Worm (Caenorhabditis elegans): ENCODE data around the gene got-1.2.

DNA sequence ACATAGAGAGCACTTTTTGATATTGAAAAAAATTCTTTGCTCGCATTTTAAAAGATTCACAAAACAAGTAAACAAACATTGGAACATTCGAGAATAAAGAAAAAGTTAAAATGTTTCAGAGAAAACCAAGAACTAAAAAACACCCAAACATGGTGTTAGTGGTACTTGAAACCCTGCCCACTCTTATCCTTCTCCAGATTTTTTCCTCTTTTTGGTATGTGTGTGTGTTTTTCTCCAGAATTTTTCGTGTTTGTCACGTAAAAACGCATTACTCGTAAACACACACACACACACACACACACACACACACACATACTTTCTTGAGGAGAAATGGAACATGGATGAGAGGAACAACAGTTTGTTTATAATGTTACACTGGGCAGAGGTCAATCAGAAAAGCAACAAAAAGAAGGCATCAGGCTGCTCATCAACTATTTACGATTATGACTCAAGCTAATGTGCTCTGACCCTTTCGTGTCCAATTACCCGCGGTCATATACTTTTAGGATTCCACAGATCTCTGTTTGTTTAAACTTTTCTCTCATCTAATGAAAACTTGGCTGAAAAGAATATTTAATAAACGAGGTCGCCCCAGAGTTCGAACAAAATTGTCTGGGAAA is 20.7 kb downstream of the got-1.2 start:
- TF ChIP-seq nhr-11 (tag; optimal IDR thresholded peaks at IDR 0.05): no peak
- no peak for TF ChIP-seq ztf-11 (tag; optimal IDR thresholded peaks at IDR 0.05)
- TF ChIP-seq snu-23 (GFP tag; optimal IDR thresholded peaks at IDR 0.05): no peak

Data from whole organism, L1 larva.